Fruit fly (Drosophila melanogaster) whole organism, embryonic: ENCODE data around the gene Sas-6.

Source experiments
- Atf3 ChIP-seq: fragments of 200-800 bp; sonication (Bioruptor generic); optimal IDR thresholded peaks from 3 replicates; lab custom pipeline; 2016; ENCODE audit warnings: missing biosample characterization, missing genetic modification characterization
- BtbVII ChIP-seq: fragments of 200-800 bp; sonication (Bioruptor generic); optimal IDR thresholded peaks from 3 replicates; lab custom pipeline; 2017; ENCODE audit warnings: missing biosample characterization, mild to moderate bottlenecking, missing genetic modification characterization
- C15 ChIP-seq: fragments of 200-800 bp; sonication (Bioruptor generic); IDR thresholded peaks from 3 replicates; pipeline ENCODE4 v1.3.6; 2022; ENCODE audit warnings: missing biosample characterization, missing genetic modification characterization
- CG10147 ChIP-seq: fragments of 200-800 bp; sonication (Bioruptor generic); optimal IDR thresholded peaks from 2 replicates; lab custom pipeline; 2019; ENCODE audit warnings: missing biosample characterization, mild to moderate bottlenecking, missing genetic modification characterization, moderate library complexity
- CG10267 ChIP-seq: fragments of 200-800 bp; sonication (Bioruptor generic); optimal IDR thresholded peaks from 2 replicates; lab custom pipeline; 2018; ENCODE audit warnings: missing biosample characterization, mild to moderate bottlenecking, missing genetic modification characterization, moderate library complexity
- CG10321 ChIP-seq: fragments of 200-800 bp; sonication (Bioruptor generic); IDR thresholded peaks from 2 replicates; pipeline ENCODE4 v1.3.6; 2022; ENCODE audit warnings: missing biosample characterization, missing genetic modification characterization
- CG11085 ChIP-seq: fragments of 200-800 bp; sonication (Bioruptor generic); IDR thresholded peaks from 2 replicates; pipeline ENCODE4 v1.3.6; 2022; ENCODE audit warnings: missing biosample characterization, missing genetic modification characterization
- CG12769 ChIP-seq: fragments of 200-800 bp; sonication (Bioruptor generic); optimal IDR thresholded peaks from 2 replicates; lab custom pipeline; 2019; ENCODE audit warnings: missing biosample characterization, mild to moderate bottlenecking, missing genetic modification characterization, moderate library complexity
- CG13123 ChIP-seq: fragments of 200-800 bp; sonication (Bioruptor generic); optimal IDR thresholded peaks from 2 replicates; lab custom pipeline; 2016; ENCODE audit warnings: missing biosample characterization, missing genetic modification characterization
- CG13287 ChIP-seq: fragments of 200-800 bp; sonication (Bioruptor generic); IDR thresholded peaks from 2 replicates; pipeline ENCODE4 v1.3.6; 2022; ENCODE audit warnings: missing biosample characterization, missing genetic modification characterization; ENCODE audit not compliant: partially characterized antibody
- CG15601 ChIP-seq: fragments of 200-800 bp; sonication (Bioruptor generic); optimal IDR thresholded peaks from 3 replicates; lab custom pipeline; 2019; ENCODE audit warnings: missing biosample characterization, mild to moderate bottlenecking, missing genetic modification characterization, moderate library complexity
- CG16779 ChIP-seq: fragments of 200-800 bp; sonication (Bioruptor generic); IDR thresholded peaks from 2 replicates; pipeline ENCODE4 v1.3.6; 2022; ENCODE audit warnings: missing biosample characterization, missing genetic modification characterization
- CG16813 ChIP-seq: fragments of 200-800 bp; sonication (Bioruptor generic); IDR thresholded peaks from 3 replicates; pipeline ENCODE4 v1.3.6; 2022; ENCODE audit warnings: missing biosample characterization, missing genetic modification characterization; ENCODE audit not compliant: partially characterized antibody
- CG2129 ChIP-seq: fragments of 200-800 bp; sonication (Bioruptor generic); IDR thresholded peaks from 2 replicates; pipeline ENCODE4 v1.3.6; 2022; ENCODE audit warnings: missing biosample characterization, missing genetic modification characterization; ENCODE audit not compliant: partially characterized antibody
- CG2199 ChIP-seq: fragments of 200-800 bp; sonication (Bioruptor generic); IDR thresholded peaks from 3 replicates; pipeline ENCODE4 v1.3.6; 2022; ENCODE audit warnings: missing biosample characterization, missing genetic modification characterization
- CG31441 ChIP-seq: fragments of 200-800 bp; sonication (Bioruptor generic); IDR thresholded peaks from 2 replicates; pipeline ENCODE4 v1.3.6; 2022; ENCODE audit warnings: missing biosample characterization, missing genetic modification characterization
- CG3847 ChIP-seq: fragments of 200-800 bp; sonication (Bioruptor generic); IDR thresholded peaks from 2 replicates; pipeline ENCODE4 v1.3.6; 2022; ENCODE audit warnings: missing biosample characterization, missing genetic modification characterization
- CG7839 ChIP-seq: fragments of 200-800 bp; sonication (Bioruptor generic); optimal IDR thresholded peaks from 3 replicates; lab custom pipeline; 2018; ENCODE audit warnings: missing biosample characterization, mild to moderate bottlenecking, missing genetic modification characterization, moderate library complexity
- CG8089 ChIP-seq: fragments of 200-800 bp; sonication (Bioruptor generic); optimal IDR thresholded peaks from 3 replicates; lab custom pipeline; 2016; ENCODE audit warnings: missing biosample characterization, missing genetic modification characterization
- CG8359 ChIP-seq: fragments of 200-800 bp; sonication (Bioruptor generic); optimal IDR thresholded peaks from 2 replicates; lab custom pipeline; 2017; ENCODE audit warnings: missing biosample characterization, mild to moderate bottlenecking, missing genetic modification characterization, borderline replicate concordance
- CG9797 ChIP-seq: fragments of 200-800 bp; sonication (Bioruptor generic); optimal IDR thresholded peaks from 3 replicates; lab custom pipeline; 2018; ENCODE audit warnings: missing biosample characterization, mild to moderate bottlenecking, missing genetic modification characterization
- Doc3 ChIP-seq: fragments of 200-800 bp; sonication (Bioruptor generic); IDR thresholded peaks from 3 replicates; pipeline ENCODE4 v1.3.6; 2022; ENCODE audit warnings: missing biosample characterization, missing genetic modification characterization; ENCODE audit not compliant: partially characterized antibody
- Dref ChIP-seq: fragments of 200-800 bp; sonication (Bioruptor generic); IDR thresholded peaks from 2 replicates; pipeline ENCODE4 v1.3.6; 2022; ENCODE audit warnings: missing biosample characterization, missing genetic modification characterization
- Gug ChIP-seq: fragments of 200-800 bp; sonication (Bioruptor generic); IDR thresholded peaks from 4 replicates; pipeline ENCODE4 v1.3.6; 2022; ENCODE audit warnings: missing biosample characterization, missing genetic modification characterization
- Hr3 ChIP-seq: fragments of 200-800 bp; sonication (Bioruptor generic); optimal IDR thresholded peaks from 3 replicates; lab custom pipeline; 2016; ENCODE audit warnings: missing biosample characterization, missing genetic modification characterization
- Hsf ChIP-seq: fragments of 200-800 bp; sonication (Bioruptor generic); optimal IDR thresholded peaks from 3 replicates; lab custom pipeline; 2016; ENCODE audit warnings: missing biosample characterization, missing genetic modification characterization
- Lhr ChIP-seq: fragments of 200-800 bp; sonication (Bioruptor generic); optimal IDR thresholded peaks from 3 replicates; lab custom pipeline; 2017; ENCODE audit warnings: mild to moderate bottlenecking, missing biosample characterization, missing genetic modification reagents, missing genetic modification characterization
- Mad ChIP-seq: fragments of 200-800 bp; sonication (Bioruptor generic); optimal IDR thresholded peaks from 2 replicates; lab custom pipeline; 2016; ENCODE audit warnings: missing biosample characterization, missing genetic modification characterization
- Med ChIP-seq: fragments of 200-800 bp; sonication (Bioruptor generic); peaks from one replicate; lab custom pipeline; 2016; ENCODE audit warnings: missing biosample characterization, missing genetic modification characterization, mild to moderate bottlenecking, inconsistent platforms, moderate library complexity
- Mrtf ChIP-seq: fragments of 200-800 bp; sonication (Bioruptor generic); IDR thresholded peaks from 3 replicates; pipeline ENCODE4 v1.3.6; 2022; ENCODE audit warnings: missing biosample characterization, missing genetic modification characterization
- Nf-YC ChIP-seq: fragments of 200-800 bp; optimal IDR thresholded peaks from 3 replicates; lab custom pipeline; 2019; ENCODE audit warnings: missing biosample characterization, mild to moderate bottlenecking, missing genetic modification characterization, moderate library complexity
- Scr ChIP-seq: fragments of 200-800 bp; sonication (Bioruptor generic); IDR thresholded peaks from 2 replicates; pipeline ENCODE4 v1.3.6; 2022; ENCODE audit warnings: missing biosample characterization, missing genetic modification characterization; ENCODE audit not compliant: partially characterized antibody
- Six4 ChIP-seq: fragments of 200-800 bp; sonication (Bioruptor generic); optimal IDR thresholded peaks from 2 replicates; lab custom pipeline; 2016; ENCODE audit warnings: missing biosample characterization, missing genetic modification characterization
- Sry-β ChIP-seq: fragments of 200-800 bp; sonication (Bioruptor generic); optimal IDR thresholded peaks from 2 replicates; lab custom pipeline; 2018; ENCODE audit warnings: missing biosample characterization, mild to moderate bottlenecking, missing genetic modification characterization, moderate library complexity
- abd-A ChIP-seq: fragments of 200-800 bp; sonication (Bioruptor generic); optimal IDR thresholded peaks from 3 replicates; lab custom pipeline; 2019; ENCODE audit warnings: missing biosample characterization, mild to moderate bottlenecking, missing genetic modification characterization, moderate library complexity
- bowl ChIP-seq: fragments of 200-800 bp; sonication (Bioruptor generic); IDR thresholded peaks from 2 replicates; pipeline ENCODE4 v1.3.6; 2022; ENCODE audit warnings: missing biosample characterization, missing genetic modification characterization
- br ChIP-seq: fragments of >200 bp; optimal IDR thresholded peaks from 2 replicates; lab custom pipeline; 2017
- dpn ChIP-seq, 2 experiments: fragments of 200-800 bp; sonication (Bioruptor generic); optimal IDR thresholded peaks; 3 replicates each; lab custom pipeline; 2016; ENCODE audit warnings: missing biosample characterization in 2 of 2, missing genetic modification characterization in 2 of 2
- fd3F ChIP-seq: fragments of 200-800 bp; sonication (Bioruptor generic); optimal IDR thresholded peaks from 2 replicates; lab custom pipeline; 2018; ENCODE audit warnings: missing biosample characterization, mild to moderate bottlenecking, missing genetic modification characterization, moderate library complexity
- gcm2 ChIP-seq: fragments of 200-800 bp; sonication (Bioruptor generic); optimal IDR thresholded peaks from 2 replicates; lab custom pipeline; 2016; ENCODE audit warnings: missing biosample characterization, missing genetic modification characterization
- knrl ChIP-seq: fragments of 200-800 bp; sonication (Bioruptor generic); IDR thresholded peaks from 3 replicates; pipeline ENCODE4 v1.3.6; 2022; ENCODE audit warnings: missing biosample characterization, missing genetic modification characterization; ENCODE audit not compliant: partially characterized antibody
- mld ChIP-seq: fragments of 200-800 bp; sonication (Bioruptor generic); IDR thresholded peaks from 3 replicates; pipeline ENCODE4 v1.3.6; 2022; ENCODE audit warnings: missing biosample characterization, missing genetic modification characterization; ENCODE audit not compliant: partially characterized antibody
- org-1 ChIP-seq: fragments of 200-800 bp; sonication (Bioruptor generic); optimal IDR thresholded peaks from 2 replicates; lab custom pipeline; 2017; ENCODE audit warnings: missing biosample characterization, missing genetic modification characterization
- pnt ChIP-seq: fragments of 200-800 bp; sonication (Bioruptor generic); optimal IDR thresholded peaks from 3 replicates; lab custom pipeline; 2016; ENCODE audit warnings: missing biosample characterization, missing genetic modification characterization
- schlank ChIP-seq: fragments of 200-800 bp; sonication (Bioruptor generic); optimal IDR thresholded peaks from 2 replicates; lab custom pipeline; 2018; ENCODE audit warnings: missing biosample characterization, mild to moderate bottlenecking, missing genetic modification characterization
- slbo ChIP-seq: fragments of 200-800 bp; sonication (Bioruptor generic); IDR thresholded peaks from 2 replicates; pipeline ENCODE4 v1.3.6; 2022; ENCODE audit warnings: missing biosample characterization, missing genetic modification characterization
- slp2 ChIP-seq: fragments of 200-800 bp; sonication (Bioruptor generic); optimal IDR thresholded peaks from 2 replicates; lab custom pipeline; 2016; ENCODE audit warnings: missing biosample characterization, missing genetic modification characterization
- tna ChIP-seq: fragments of 200-800 bp; sonication (Bioruptor generic); IDR thresholded peaks from 2 replicates; pipeline ENCODE4 v1.3.6; 2022; ENCODE audit warnings: missing biosample characterization, missing genetic modification characterization; ENCODE audit not compliant: partially characterized antibody
- unpg ChIP-seq: fragments of 200-800 bp; sonication (Bioruptor generic); optimal IDR thresholded peaks from 3 replicates; lab custom pipeline; 2018; ENCODE audit warnings: missing biosample characterization, mild to moderate bottlenecking, missing genetic modification characterization, moderate library complexity
- wor ChIP-seq: fragments of 200-800 bp; sonication (Bioruptor generic); IDR thresholded peaks from 2 replicates; pipeline ENCODE4 v1.3.6; 2022; ENCODE audit warnings: missing biosample characterization, missing genetic modification characterization
- zf30C ChIP-seq: fragments of 200-800 bp; sonication (Bioruptor generic); optimal IDR thresholded peaks from 3 replicates; lab custom pipeline; 2018; ENCODE audit warnings: missing biosample characterization, mild to moderate bottlenecking, missing genetic modification characterization

Gene Sas-6

dm6 chr3R:30039494-30039893, 44.3 kb downstream of the Sas-6 start, which contains the start of the genes janA, Sry-alpha and Sry-beta:
Gene janA (minus strand): TSS chr3R:30039533.
Gene Sry-alpha (plus strand): TSS chr3R:30039719.
Gene Sry-beta (plus strand): TSS chr3R:30039719.
- TF ChIP-seq org-1 (GFP tag; lab: Kevin White, UChicago) (no peak), CG9797 (GFP tag; lab: Kevin White, UChicago) (peak; percentile 80), mld (peak; percentile 96), Scr (peak; percentile 99), Mad (GFP tag; lab: Kevin White, UChicago) (peak; percentile 26), Dref (GFP tag; lab: Robert Waterston, UW) (peak; percentile 92), bowl (no peak), Doc3 (peak; percentile 100), CG2199 (GFP tag; lab: Robert Waterston, UW) (no peak), slbo (GFP tag; lab: Robert Waterston, UW) (peak; percentile 24; the same call in 1 of the 2 replicates), CG13287 (peak; percentile 100), abd-A (tag; lab: Kevin White, UChicago) (no peak), CG8359 (GFP tag; lab: Kevin White, UChicago) (no peak), Lhr (GFP tag; lab: Kevin White, UChicago) (peak; percentile 24), zf30C (GFP tag; lab: Kevin White, UChicago) (no peak), Gug (peak; percentile 51; the same call in 1 of the 4 replicates), Mrtf (GFP tag; lab: Robert Waterston, UW) (no peak), CG16813 (GFP tag; lab: Robert Waterston, UW) (peak; percentile 100), dpn (GFP tag; optimal IDR thresholded peaks at IDR 0.05; lab: Kevin White, UChicago) (peak in 1 of 2 experiments; percentile 16), CG16779 (GFP tag; lab: Robert Waterston, UW) (no peak), br (lab: Kevin White, UChicago) (no peak), schlank (tag; lab: Kevin White, UChicago) (no peak), C15 (no peak), fd3F (GFP tag; lab: Kevin White, UChicago) (no peak), CG12769 (tag; lab: Kevin White, UChicago) (no peak), Hsf (peak; percentile 22), CG2129 (GFP tag; lab: Robert Waterston, UW) (peak; percentile 100), CG10321 (no peak), Hr3 (no peak), pnt (GFP tag; lab: Kevin White, UChicago) (no peak), BtbVII (GFP tag; lab: Kevin White, UChicago) (no peak), CG31441 (no peak), knrl (GFP tag; lab: Robert Waterston, UW) (peak; percentile 99), Med (peak; percentile 86), CG10147 (GFP tag; lab: Kevin White, UChicago) (no peak), CG8089 (GFP tag; lab: Kevin White, UChicago) (no peak), Nf-YC (tag; lab: Kevin White, UChicago) (peak; percentile 17), CG10267 (tag; lab: Kevin White, UChicago) (peak; percentile 62), CG3847 (peak; percentile 52), unpg (GFP tag; lab: Kevin White, UChicago) (no peak), wor (GFP tag; lab: Robert Waterston, UW) (no peak), Sry-β (GFP tag; lab: Kevin White, UChicago) (peak; percentile 54), CG7839 (no peak), CG15601 (tag; lab: Kevin White, UChicago) (peak; percentile 37), Atf3 (GFP tag; lab: Kevin White, UChicago) (no peak), gcm2 (GFP tag; lab: Kevin White, UChicago) (no peak), slp2 (GFP tag; lab: Kevin White, UChicago) (no peak), CG13123 (GFP tag; lab: Kevin White, UChicago) (no peak), tna (GFP tag; lab: Robert Waterston, UW) (peak; percentile 98), Six4 (GFP tag; lab: Kevin White, UChicago) (no peak), CG11085 (no peak)
